Worm (Caenorhabditis elegans) whole organism, L3 larva: ENCODE results near the gene clc-28.

Experiments
- ZK546.5 ChIP-seq: sonication (generic microtip); optimal IDR thresholded peaks from 2 replicates; lab custom pipeline; 2017; ENCODE audit warnings: missing biosample characterization, missing genetic modification characterization
- ama-1 ChIP-seq: fragments of 150-350 bp; optimal IDR thresholded peaks from 2 replicates; lab custom pipeline; 2018
- elt-3 ChIP-seq, 3 experiments: fragments of 150-350 bp in 1 of 3; sonication (generic microtip) in 2 of 3; optimal IDR thresholded peaks; 2 replicates in 2 of 3; 4 replicates in 1 of 3; lab custom pipeline; 2014 to 2017; ENCODE audit warnings: missing biosample characterization in 3 of 3, missing genetic modification characterization in 3 of 3
- jun-1 ChIP-seq: fragments of 150-350 bp; optimal IDR thresholded peaks from 2 replicates; lab custom pipeline; 2014; ENCODE audit warnings: missing biosample characterization, missing genetic modification reagents, missing genetic modification characterization
- lin-15B ChIP-seq: fragments of 150-350 bp; optimal IDR thresholded peaks from 2 replicates; lab custom pipeline; 2014; ENCODE audit warnings: missing biosample characterization, missing genetic modification characterization
- lin-39 ChIP-seq: fragments of 150-350 bp; optimal IDR thresholded peaks from 2 replicates; lab custom pipeline; 2018; ENCODE audit warnings: missing biosample characterization, missing genetic modification reagents, missing genetic modification characterization
- mml-1 ChIP-seq: fragments of 150-350 bp; sonication (generic microtip); optimal IDR thresholded peaks from 3 replicates; lab custom pipeline; 2014; ENCODE audit warnings: missing biosample characterization, missing genetic modification characterization
- nhr-11 ChIP-seq: fragments of 150-350 bp; optimal IDR thresholded peaks from 2 replicates; lab custom pipeline; 2014; ENCODE audit warnings: missing biosample characterization, missing genetic modification characterization
- nhr-237 ChIP-seq: fragments of 150-350 bp; optimal IDR thresholded peaks from 2 replicates; lab custom pipeline; 2014; ENCODE audit warnings: missing biosample characterization, missing genetic modification characterization
- nhr-77 ChIP-seq: fragments of 150-350 bp; optimal IDR thresholded peaks from 2 replicates; lab custom pipeline; 2014; ENCODE audit warnings: missing biosample characterization, missing genetic modification characterization
- pqm-1 ChIP-seq: fragments of 150-350 bp; optimal IDR thresholded peaks from 2 replicates; lab custom pipeline; 2017; ENCODE audit warnings: missing biosample characterization, missing genetic modification characterization, inconsistent platforms
- unc-62 ChIP-seq: fragments of 150-350 bp; sonication (generic microtip); optimal IDR thresholded peaks from 4 replicates; lab custom pipeline; 2014; ENCODE audit warnings: missing biosample characterization, missing genetic modification reagents, missing genetic modification characterization

DNA sequence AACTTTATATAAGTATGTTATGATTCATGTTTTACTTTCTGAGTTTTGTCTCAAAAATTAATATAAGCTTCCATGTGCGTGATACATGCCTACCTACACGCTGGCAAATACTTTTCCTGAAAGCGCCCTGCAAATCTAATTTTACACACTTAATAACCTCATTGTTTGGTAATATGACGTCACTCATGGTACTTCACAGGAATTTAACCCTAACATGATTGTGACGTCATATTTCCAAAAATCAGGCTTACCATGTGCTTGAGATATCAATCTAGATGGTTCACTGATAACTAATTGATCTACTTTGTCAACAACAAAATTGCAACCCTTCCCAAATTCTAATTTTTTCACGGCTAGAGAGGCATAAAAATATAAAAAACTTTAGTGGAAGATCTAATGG, 35.8 kb downstream of the clc-28 start:
- TF ChIP-seq elt-3 (tag; optimal IDR thresholded peaks at IDR 0.05; lab: Kevin White, UChicago) (no peak), nhr-11 (tag; lab: Kevin White, UChicago) (no peak), nhr-237 (tag; lab: Kevin White, UChicago) (no peak), ama-1 (lab: Kevin White, UChicago) (no peak), unc-62 (no peak), mml-1 (no peak), ZK546.5 (tag; lab: Kevin White, UChicago) (no peak), jun-1 (tag; lab: Kevin White, UChicago) (no peak), nhr-77 (tag; lab: Kevin White, UChicago) (no peak), lin-39 (tag; lab: Kevin White, UChicago) (no peak), pqm-1 (tag; lab: Kevin White, UChicago) (no peak), lin-15B (tag; lab: Kevin White, UChicago) (no peak)
